Fruit fly (Drosophila melanogaster): ENCODE measurements around the gene CG13055.

Gene CG13055

DNA sequence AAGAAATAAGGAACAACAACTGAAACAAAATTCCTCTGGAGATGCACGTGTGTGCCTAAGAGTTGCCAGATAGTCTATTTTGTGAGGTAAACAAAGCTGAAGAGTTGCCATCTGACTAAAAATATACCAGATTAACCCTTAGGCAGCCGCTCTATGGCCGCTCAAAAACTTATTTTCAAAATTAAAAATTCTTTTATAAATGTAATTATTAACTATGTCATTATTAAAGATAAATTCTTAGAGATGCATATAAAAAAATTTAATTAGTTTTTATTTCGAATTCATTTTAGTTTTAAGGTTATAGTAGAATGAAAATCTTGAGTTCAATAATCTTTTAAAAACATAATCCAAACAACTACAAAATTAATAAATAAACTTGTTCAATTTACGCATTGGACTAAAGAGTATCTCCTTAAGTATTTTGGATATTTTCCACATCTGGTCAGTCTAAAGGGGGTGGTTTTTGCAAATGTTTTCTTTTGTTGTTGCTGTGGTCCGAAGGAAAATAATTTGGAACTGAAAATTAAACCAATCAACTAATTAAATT lies 23.4 kb downstream of the CG13055 start, which contains the start of gene Tmx3:
TSS of gene Tmx3 (plus strand) at position 442 of the 547 bp plus-strand sequence.
- TF ChIP-seq Hr83 (GFP tag; optimal IDR thresholded peaks at IDR 0.05; ENCODE audit: poor library complexity, severe bottlenecking) (peak; percentile 86), br (GFP tag; optimal IDR thresholded peaks at IDR 0.05) (peak; percentile 63), h (GFP tag; optimal IDR thresholded peaks at IDR 0.05) (peak; percentile 82), GATAd (GFP tag; optimal IDR thresholded peaks at IDR 0.05) (peak; percentile 72), Dif (GFP tag; optimal IDR thresholded peaks at IDR 0.05; ENCODE audit: partially characterized antibody) (no peak), OdsH (GFP tag; optimal IDR thresholded peaks at IDR 0.05) (peak; percentile 82), ey (GFP tag; optimal IDR thresholded peaks at IDR 0.05) (peak; percentile 69), CG9705 (GFP tag; optimal IDR thresholded peaks at IDR 0.05) (peak; percentile 71), N (GFP tag; optimal IDR thresholded peaks at IDR 0.05) (no peak), CrebA (GFP tag; optimal IDR thresholded peaks at IDR 0.05; ENCODE audit: borderline replicate concordance) (no peak), Hr78 (GFP tag; optimal IDR thresholded peaks at IDR 0.05) (no peak), HLH106 (tag; optimal IDR thresholded peaks at IDR 0.05) (peak; percentile 91), tai (GFP tag; optimal IDR thresholded peaks at IDR 0.05) (no peak), pan (optimal IDR thresholded peaks at IDR 0.05) (no peak), Abd-B (GFP tag; optimal IDR thresholded peaks at IDR 0.05) (no peak), jim (GFP tag; optimal IDR thresholded peaks at IDR 0.05) (peak; percentile 22), fru (GFP tag; optimal IDR thresholded peaks at IDR 0.05) (peak; percentile 78), CG32264 (GFP tag; optimal IDR thresholded peaks at IDR 0.05) (no peak), woc (GFP tag; optimal IDR thresholded peaks at IDR 0.05) (peak; percentile 68), rgr (GFP tag; optimal IDR thresholded peaks at IDR 0.05) (peak; percentile 87), sv (GFP tag; optimal IDR thresholded peaks at IDR 0.05) (peak; percentile 72), dmrt93B (GFP tag; optimal IDR thresholded peaks at IDR 0.05) (peak; percentile 73), Sp1 (GFP tag; optimal IDR thresholded peaks at IDR 0.05) (peak; percentile 87), dl (GFP tag; optimal IDR thresholded peaks at IDR 0.05; ENCODE audit: insufficient read depth in 1 of 2, partially characterized antibody in 2 of 2) (no peak), dsf (GFP tag; optimal IDR thresholded peaks at IDR 0.05; ENCODE audit: borderline replicate concordance) (peak; percentile 58), Hnf4 (GFP tag; optimal IDR thresholded peaks at IDR 0.05) (peak; percentile 82), usp (GFP tag; optimal IDR thresholded peaks at IDR 0.05) (no peak), Jra (GFP tag; optimal IDR thresholded peaks at IDR 0.05) (peak; percentile 57), foxo (GFP tag; optimal IDR thresholded peaks at IDR 0.05) (peak in 1 of 2 experiments; percentile 93), Vsx2 (GFP tag; optimal IDR thresholded peaks at IDR 0.05; ENCODE audit: partially characterized antibody) (no peak), psq (GFP tag; optimal IDR thresholded peaks at IDR 0.05) (peak; percentile 85), Myc (optimal IDR thresholded peaks at IDR 0.05) (peak; percentile 25), Rel (GFP tag; optimal IDR thresholded peaks at IDR 0.05) (no peak), Rel (tag; optimal IDR thresholded peaks at IDR 0.05) (peak; percentile 68), sage (GFP tag; optimal IDR thresholded peaks at IDR 0.05) (no peak), Mio (GFP tag; optimal IDR thresholded peaks at IDR 0.05) (no peak), Dfd (GFP tag; optimal IDR thresholded peaks at IDR 0.05) (no peak), lola (GFP tag; optimal IDR thresholded peaks at IDR 0.05) (no peak), brk (GFP tag; optimal IDR thresholded peaks at IDR 0.05) (peak; percentile 82)

DNA sequence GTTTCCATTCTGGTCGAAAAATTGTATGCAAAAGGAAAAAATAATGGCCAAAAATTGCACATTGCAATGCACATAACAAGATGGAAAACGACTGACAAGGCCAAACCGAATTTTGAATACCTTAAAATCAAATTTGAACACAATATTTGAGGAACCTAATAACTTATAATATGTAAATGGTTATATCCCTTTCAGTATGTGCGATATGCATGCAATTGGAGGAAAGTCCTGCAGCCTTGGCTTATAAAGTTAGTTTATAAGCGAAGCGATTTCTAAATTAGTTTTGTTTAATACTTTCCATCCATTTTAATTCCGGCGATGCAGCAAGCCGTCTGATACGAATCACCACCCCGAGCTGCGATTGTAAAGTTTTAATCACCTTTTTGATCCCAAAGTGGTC lies 27.0 kb downstream of the CG13055 start:
- no peak for TF ChIP-seq woc (GFP tag; optimal IDR thresholded peaks at IDR 0.05)
- no peak for TF ChIP-seq pan (optimal IDR thresholded peaks at IDR 0.05)
- TF ChIP-seq GATAd (GFP tag; optimal IDR thresholded peaks at IDR 0.05), result no peak
- TF ChIP-seq Dfd (GFP tag; optimal IDR thresholded peaks at IDR 0.05), result no peak
- TF ChIP-seq tai (GFP tag; optimal IDR thresholded peaks at IDR 0.05), result no peak
- TF ChIP-seq Hr78 (GFP tag; optimal IDR thresholded peaks at IDR 0.05), result no peak
- no peak for TF ChIP-seq lola (GFP tag; optimal IDR thresholded peaks at IDR 0.05)
- no peak for TF ChIP-seq psq (GFP tag; optimal IDR thresholded peaks at IDR 0.05)
- no peak for TF ChIP-seq dmrt93B (GFP tag; optimal IDR thresholded peaks at IDR 0.05)
- no peak for TF ChIP-seq rgr (GFP tag; optimal IDR thresholded peaks at IDR 0.05)
- no peak for TF ChIP-seq Hr83 (GFP tag; optimal IDR thresholded peaks at IDR 0.05; ENCODE audit: poor library complexity, severe bottlenecking)
- TF ChIP-seq Dif (GFP tag; optimal IDR thresholded peaks at IDR 0.05; ENCODE audit: partially characterized antibody), result no peak
- no peak for TF ChIP-seq usp (GFP tag; optimal IDR thresholded peaks at IDR 0.05)
- TF ChIP-seq N (GFP tag; optimal IDR thresholded peaks at IDR 0.05), result no peak
- no peak for TF ChIP-seq foxo (GFP tag; optimal IDR thresholded peaks at IDR 0.05)
- TF ChIP-seq Sp1 (GFP tag; optimal IDR thresholded peaks at IDR 0.05), result no peak

All from whole organism, wandering third instar larva.